Fruit fly (Drosophila melanogaster) whole organism: ENCODE data around the gene CG31174.

Experiments used
- CG8478 ChIP-seq: fragments of >200 bp; optimal IDR thresholded peaks from 2 replicates; lab custom pipeline; 2018; ENCODE audit warnings: inconsistent platforms
- Dll ChIP-seq: fragments of >200 bp; optimal IDR thresholded peaks from 2 replicates; lab custom pipeline; 2017
- EcR ChIP-seq, 2 experiments: fragments of >200 bp; optimal IDR thresholded peaks; 2 replicates each; lab custom pipeline; 2017; ENCODE audit warnings: missing biosample characterization in 2 of 2, missing genetic modification characterization in 2 of 2, missing genetic modification reagents in 2 of 2
- pan ChIP-seq: fragments of >200 bp; optimal IDR thresholded peaks from 2 replicates; lab custom pipeline; 2017
- psq ChIP-seq: fragments of >200 bp; optimal IDR thresholded peaks from 2 replicates; lab custom pipeline; 2017
- usp ChIP-seq: fragments of >200 bp; optimal IDR thresholded peaks from 2 replicates; lab custom pipeline; 2017; ENCODE audit warnings: missing biosample characterization, missing genetic modification characterization, mixed read lengths

The CG31174 gene

dm6 chr3R:21869464-21870100 is at the start of gene CG31174:
Gene CG31174, minus strand, starts transcription at chr3R:21869514.
- TF ChIP-seq CG8478 (lab: Kevin White, UChicago) (no peak), psq (lab: Kevin White, UChicago) (no peak), usp (GFP tag; lab: Kevin White, UChicago) (no peak), EcR (GFP tag; optimal IDR thresholded peaks at IDR 0.05; lab: Kevin White, UChicago) (no peak), pan (lab: Kevin White, UChicago) (no peak), Dll (lab: Kevin White, UChicago) (no peak)

dm6 chr3R:21916987-21917386 is 47.7 kb upstream of the CG31174 start:
- TF ChIP-seq usp (GFP tag; lab: Kevin White, UChicago) (no peak), pan (lab: Kevin White, UChicago) (no peak), psq (lab: Kevin White, UChicago) (no peak), Dll (lab: Kevin White, UChicago) (no peak), CG8478 (lab: Kevin White, UChicago) (no peak), EcR (GFP tag; optimal IDR thresholded peaks at IDR 0.05; lab: Kevin White, UChicago) (no peak)

dm6 chr3R:21913447-21913846 is 44.1 kb upstream of the CG31174 start, which contains the start of gene Qsox2:
Gene Qsox2, plus strand, starts transcription at chr3R:21913747.
- TF ChIP-seq usp (GFP tag; lab: Kevin White, UChicago) (no peak), psq (lab: Kevin White, UChicago) (no peak), Dll (lab: Kevin White, UChicago) (no peak), EcR (GFP tag; optimal IDR thresholded peaks at IDR 0.05; lab: Kevin White, UChicago) (no peak), CG8478 (lab: Kevin White, UChicago) (no peak), pan (lab: Kevin White, UChicago) (no peak)

dm6 chr3R:21911516-21911915 is 42.2 kb upstream of the CG31174 start, which contains the start of gene Qsox3:
Gene Qsox3, plus strand, starts transcription at chr3R:21911816.
- TF ChIP-seq EcR (GFP tag; optimal IDR thresholded peaks at IDR 0.05; lab: Kevin White, UChicago), result no peak
- TF ChIP-seq Dll (lab: Kevin White, UChicago), result no peak
- no peak for TF ChIP-seq psq (lab: Kevin White, UChicago)
- TF ChIP-seq CG8478 (lab: Kevin White, UChicago), result no peak
- no peak for TF ChIP-seq usp (GFP tag; lab: Kevin White, UChicago)

DNA sequence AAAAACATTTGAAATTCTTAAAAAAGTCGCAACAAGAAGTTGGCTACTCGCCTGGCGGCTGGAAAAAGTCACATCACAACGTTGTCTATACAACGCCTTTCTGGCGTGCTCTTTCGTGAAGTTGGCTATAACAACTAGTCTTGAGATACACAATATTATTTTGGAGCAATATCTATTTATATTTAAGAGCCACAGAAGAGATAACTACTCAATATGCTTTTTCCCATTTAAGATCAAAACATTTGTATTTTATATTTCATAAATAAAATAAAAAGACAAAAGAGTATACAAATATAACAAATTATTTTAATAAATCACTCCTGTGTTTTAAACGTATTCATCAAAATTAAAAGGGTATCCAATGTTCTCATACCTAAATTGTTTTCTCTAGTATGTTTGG is 37.6 kb upstream of the CG31174 start:
- TF ChIP-seq pan (lab: Kevin White, UChicago) (no peak), EcR (GFP tag; optimal IDR thresholded peaks at IDR 0.05; lab: Kevin White, UChicago) (no peak), usp (GFP tag; lab: Kevin White, UChicago) (no peak), psq (lab: Kevin White, UChicago) (no peak), CG8478 (lab: Kevin White, UChicago) (no peak), Dll (lab: Kevin White, UChicago) (no peak)

dm6 chr3R:21905615-21906014 is 36.3 kb upstream of the CG31174 start:
- TF ChIP-seq psq (lab: Kevin White, UChicago), result no peak
- TF ChIP-seq usp (GFP tag; lab: Kevin White, UChicago), result no peak
- no peak for TF ChIP-seq CG8478 (lab: Kevin White, UChicago)
- no peak for TF ChIP-seq Dll (lab: Kevin White, UChicago)
- no peak for TF ChIP-seq pan (lab: Kevin White, UChicago)
- TF ChIP-seq EcR (GFP tag; optimal IDR thresholded peaks at IDR 0.05; lab: Kevin White, UChicago), result no peak

DNA sequence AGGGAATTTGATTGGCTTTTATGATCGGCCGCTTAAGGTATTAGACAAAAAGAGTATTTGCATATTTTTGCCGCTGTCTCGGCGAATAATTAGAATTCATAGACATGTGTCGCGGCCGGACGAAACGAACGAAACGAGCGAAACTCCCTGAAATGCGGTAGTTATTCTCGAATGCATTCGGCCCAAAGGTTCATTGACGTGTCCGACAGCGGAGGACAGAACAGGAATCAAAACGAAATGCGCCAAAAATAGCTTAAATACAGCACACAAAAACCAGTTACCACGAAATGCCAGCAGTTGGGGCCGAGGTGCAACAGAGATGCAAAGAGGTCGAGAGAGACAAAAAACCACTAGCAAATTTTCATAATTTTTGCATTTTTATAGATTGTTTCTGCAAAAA is 35.0 kb upstream of the CG31174 start:
- TF ChIP-seq pan (lab: Kevin White, UChicago), result no peak
- peak; percentile 34 to 77 for TF ChIP-seq EcR (GFP tag; optimal IDR thresholded peaks at IDR 0.05; lab: Kevin White, UChicago)

dm6 chr3R:21899170-21899575 is 29.9 kb upstream of the CG31174 start:
- no peak for TF ChIP-seq Dll (lab: Kevin White, UChicago)

dm6 chr3R:21898758-21899157 is 29.4 kb upstream of the CG31174 start:
- TF ChIP-seq usp (GFP tag; lab: Kevin White, UChicago) (no peak), EcR (GFP tag; optimal IDR thresholded peaks at IDR 0.05; lab: Kevin White, UChicago) (peak; percentile 59 to 85), psq (lab: Kevin White, UChicago) (no peak), pan (lab: Kevin White, UChicago) (no peak)

DNA sequence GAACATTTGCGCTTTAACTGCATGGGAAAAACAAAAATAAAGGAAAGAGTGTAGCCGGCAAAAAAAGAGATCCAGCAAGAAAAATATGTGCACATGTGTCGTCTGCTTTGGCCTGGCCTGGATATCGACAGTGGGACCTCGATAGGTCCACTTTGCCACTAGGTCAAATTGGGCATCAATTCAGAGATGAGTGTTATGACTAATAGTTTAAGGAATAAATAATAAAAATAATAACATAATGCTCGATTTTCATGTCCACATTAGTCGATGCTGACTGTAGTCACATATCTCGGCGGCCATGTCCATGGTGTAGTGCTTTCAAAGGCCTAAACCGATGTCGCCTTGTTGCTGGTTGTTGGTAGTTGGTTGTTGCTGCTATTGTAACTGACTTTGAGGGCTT is 28.3 kb upstream of the CG31174 start:
- TF ChIP-seq usp (GFP tag; lab: Kevin White, UChicago) (no peak), Dll (lab: Kevin White, UChicago) (no peak), EcR (GFP tag; optimal IDR thresholded peaks at IDR 0.05; lab: Kevin White, UChicago) (no peak), pan (lab: Kevin White, UChicago) (no peak), CG8478 (lab: Kevin White, UChicago) (no peak), psq (lab: Kevin White, UChicago) (no peak)

DNA sequence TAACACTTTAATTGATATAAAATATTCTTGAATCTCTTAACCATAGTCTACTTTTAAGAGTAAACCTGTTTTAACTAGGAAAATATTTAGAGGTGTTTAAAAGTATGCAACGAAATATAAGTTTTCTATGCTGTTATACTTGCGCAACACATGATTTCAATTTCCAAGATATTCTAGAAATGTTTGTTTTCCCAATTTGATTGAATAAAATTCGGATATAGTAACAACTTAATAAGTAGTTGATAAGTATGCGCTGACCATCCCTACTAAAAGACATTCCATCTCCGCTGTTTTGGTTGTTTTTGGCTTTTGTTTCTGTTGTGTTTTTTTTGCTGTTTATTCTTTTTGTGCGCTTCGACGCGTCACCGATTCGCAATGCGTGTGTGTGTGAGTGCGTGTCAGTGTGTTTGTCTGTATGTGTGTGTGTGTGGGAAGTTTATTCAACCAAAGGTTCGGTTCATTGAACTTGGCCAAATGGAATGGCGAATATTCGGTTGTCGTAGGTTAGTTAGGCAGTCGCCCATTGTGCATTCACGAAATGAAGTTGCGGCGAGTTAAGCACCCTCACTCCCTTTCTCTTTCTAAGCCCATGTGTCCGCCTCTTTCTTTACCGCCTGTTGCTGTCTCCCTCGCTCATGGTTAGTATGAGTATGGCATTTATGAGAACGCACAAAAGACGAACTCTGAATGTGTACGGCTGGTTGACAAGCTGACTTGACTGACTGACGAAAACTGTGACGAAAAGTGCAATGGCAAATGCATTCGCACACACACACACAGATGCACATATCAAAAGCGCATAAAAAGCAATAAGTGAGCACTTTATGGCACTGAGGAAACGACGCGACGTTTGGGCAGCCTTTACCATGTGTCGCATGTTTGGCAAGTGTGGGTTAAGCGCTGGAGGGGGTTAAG is 26.9 kb upstream of the CG31174 start:
- peak; percentile 77 to 82 for TF ChIP-seq EcR (GFP tag; optimal IDR thresholded peaks at IDR 0.05; lab: Kevin White, UChicago)
- TF ChIP-seq Dll (lab: Kevin White, UChicago), result no peak
